Comparison of ENCODE assay signal across 4 worm cellular contexts in the genomic region with DNA sequence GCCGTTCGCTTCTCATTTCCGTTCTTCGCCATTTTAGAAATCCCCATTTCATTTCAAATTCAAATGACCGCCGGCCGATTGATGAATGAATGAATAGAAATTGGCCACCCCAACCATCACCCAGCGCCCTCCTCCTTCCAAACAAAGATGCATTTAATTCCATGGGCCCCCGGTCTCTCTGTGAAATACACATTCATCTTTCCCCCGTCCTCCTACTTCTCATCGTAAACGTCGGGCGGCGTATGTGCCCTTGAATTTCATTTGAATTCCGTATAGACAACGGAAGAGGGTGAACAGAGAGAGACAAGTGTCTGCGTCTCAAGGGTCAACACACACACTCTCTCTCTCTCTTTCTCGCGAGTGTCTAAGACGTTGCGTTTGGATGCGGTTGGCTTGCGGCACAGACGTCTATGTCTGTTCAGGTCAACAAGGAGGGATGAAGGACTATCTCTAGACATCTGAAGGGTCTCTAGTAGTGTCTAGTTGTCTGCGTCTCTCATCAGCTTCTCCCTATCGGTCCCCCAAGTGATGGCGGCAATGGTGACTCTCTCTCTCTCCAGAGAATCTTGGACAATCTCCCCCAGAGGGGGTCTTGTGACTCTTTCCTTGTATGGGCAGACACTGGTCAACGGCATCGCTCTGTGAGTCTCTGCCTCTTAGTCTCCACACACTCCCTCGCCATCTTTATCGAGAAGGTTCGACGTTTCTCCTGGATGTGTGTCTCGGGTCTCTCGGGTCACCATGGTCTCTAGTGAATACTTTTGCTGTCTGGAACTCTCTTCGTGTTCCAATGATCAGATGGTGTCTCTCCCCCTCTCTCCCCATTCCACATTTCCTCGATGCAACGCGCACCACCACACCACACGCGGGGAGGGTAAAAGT.
TF ChIP-seq lines count a peak whose summit lies in the region.

No protein-coding gene starts in this region.

TF ChIP-seq in whole organism, L2 larva, 48 proteins besides CTCF, POLR2A, EP300 and RAD21 (continued from another document):
- TF ChIP-seq nhr-23 (tag; optimal IDR thresholded peaks at IDR 0.05; lab: Kevin White, UChicago): no peak
- peak; percentile 70 for TF ChIP-seq nhr-6 (tag; optimal IDR thresholded peaks at IDR 0.05; lab: Kevin White, UChicago)
- no peak for TF ChIP-seq egl-27 (tag; optimal IDR thresholded peaks at IDR 0.05; lab: Kevin White, UChicago)
- TF ChIP-seq nhr-21 (tag; optimal IDR thresholded peaks at IDR 0.05; lab: Kevin White, UChicago): peak; percentile 75
- peak; percentile 48 for TF ChIP-seq sma-9 (GFP tag; optimal IDR thresholded peaks at IDR 0.05; lab: Kevin White, UChicago)
- no peak for TF ChIP-seq sma-9 (tag; optimal IDR thresholded peaks at IDR 0.05; lab: Kevin White, UChicago)
- peak; percentile 84 for TF ChIP-seq nhr-129 (tag; optimal IDR thresholded peaks at IDR 0.05; lab: Kevin White, UChicago)
- peak; percentile 4 for TF ChIP-seq dmd-4 (tag; optimal IDR thresholded peaks at IDR 0.05; lab: Kevin White, UChicago)
- no peak for TF ChIP-seq elt-3 (tag; optimal IDR thresholded peaks at IDR 0.05; lab: Kevin White, UChicago)
- peak; percentile 77 for TF ChIP-seq ztf-4 (tag; optimal IDR thresholded peaks at IDR 0.05; lab: Kevin White, UChicago)
- no peak for TF ChIP-seq ztf-1 (GFP tag; conservative IDR thresholded peaks at IDR 0.05; lab: Robert Waterston, UW)
- peak; percentile 65 for TF ChIP-seq nhr-25 (tag; optimal IDR thresholded peaks at IDR 0.05; lab: Kevin White, UChicago)
- no peak for TF ChIP-seq nhr-11 (tag; optimal IDR thresholded peaks at IDR 0.05; lab: Kevin White, UChicago)
- TF ChIP-seq elt-1 (tag; optimal IDR thresholded peaks at IDR 0.05; lab: Kevin White, UChicago): no peak
- TF ChIP-seq fos-1 (tag; optimal IDR thresholded peaks at IDR 0.05; lab: Kevin White, UChicago): peak; percentile 66
- peak; percentile 69 for TF ChIP-seq ztf-11 (tag; optimal IDR thresholded peaks at IDR 0.05; lab: Kevin White, UChicago)
- TF ChIP-seq mdl-1 (tag; optimal IDR thresholded peaks at IDR 0.05; lab: Kevin White, UChicago): peak in 1 of 2 experiments; percentile 67
- TF ChIP-seq skn-1 (tag; optimal IDR thresholded peaks at IDR 0.05; lab: Kevin White, UChicago): no peak
- no peak for TF ChIP-seq unc-62 (GFP tag; optimal IDR thresholded peaks at IDR 0.05; lab: Kevin White, UChicago)
- no peak for TF ChIP-seq ceh-82 (tag; optimal IDR thresholded peaks at IDR 0.05; lab: Kevin White, UChicago)
- peak; percentile 63 for TF ChIP-seq zag-1 (tag; optimal IDR thresholded peaks at IDR 0.05; lab: Kevin White, UChicago)
- TF ChIP-seq gmeb-1 (tag; optimal IDR thresholded peaks at IDR 0.05; lab: Kevin White, UChicago): peak; percentile 66
- TF ChIP-seq nhr-10 (tag; optimal IDR thresholded peaks at IDR 0.05; lab: Kevin White, UChicago): no peak
- peak; percentile 11 for TF ChIP-seq sma-3 (GFP tag; optimal IDR thresholded peaks at IDR 0.05; lab: Kevin White, UChicago)
- TF ChIP-seq unc-55 (GFP tag; optimal IDR thresholded peaks at IDR 0.05; lab: Kevin White, UChicago): peak; percentile 25
- no peak for TF ChIP-seq F13H6.1 (tag; optimal IDR thresholded peaks at IDR 0.05; lab: Kevin White, UChicago)
- TF ChIP-seq blmp-1 (tag; optimal IDR thresholded peaks at IDR 0.05; lab: Kevin White, UChicago; ENCODE audit: insufficient read depth): peak; percentile 41
- no peak for TF ChIP-seq nhr-237 (tag; optimal IDR thresholded peaks at IDR 0.05; lab: Kevin White, UChicago)

TF ChIP-seq in whole organism, L4 larva, 104 proteins besides CTCF, POLR2A, EP300 and RAD21 (continued from another document and continues in another):
- TF ChIP-seq sdz-12 (GFP tag; optimal IDR thresholded peaks at IDR 0.05; lab: Kevin White, UChicago): no peak
- peak; percentile 12; the same call in 1 of the 2 replicates for TF ChIP-seq mxl-2 (GFP tag; conservative IDR thresholded peaks at IDR 0.05; lab: Robert Waterston, UW)
- no peak for TF ChIP-seq lim-7 (GFP tag; IDR thresholded peaks at IDR 0.05; lab: Robert Waterston, UW)
- TF ChIP-seq skn-1 (tag; optimal IDR thresholded peaks at IDR 0.05; lab: Kevin White, UChicago): no peak
- no peak for TF ChIP-seq F49E8.2 (tag; optimal IDR thresholded peaks at IDR 0.05; lab: Kevin White, UChicago; ENCODE audit: borderline replicate concordance)
- peak in 1 of 2 experiments; percentile 12 for TF ChIP-seq mdl-1 (tag; optimal IDR thresholded peaks at IDR 0.05; lab: Kevin White, UChicago)
- peak; percentile 28 to 75 for TF ChIP-seq lsy-2 (tag; optimal IDR thresholded peaks at IDR 0.05; lab: Kevin White, UChicago)
- TF ChIP-seq zag-1 (tag; optimal IDR thresholded peaks at IDR 0.05; lab: Kevin White, UChicago): no peak
- TF ChIP-seq ceh-44 (GFP tag; IDR thresholded peaks at IDR 0.05; lab: Robert Waterston, UW): no peak
- peak; percentile 23 for TF ChIP-seq nhr-6 (tag; optimal IDR thresholded peaks at IDR 0.05; lab: Kevin White, UChicago)
- TF ChIP-seq spr-1 (tag; optimal IDR thresholded peaks at IDR 0.05; lab: Kevin White, UChicago): peak; percentile 77
- peak; percentile 49 for TF ChIP-seq nhr-11 (tag; optimal IDR thresholded peaks at IDR 0.05; lab: Kevin White, UChicago)
- TF ChIP-seq pha-4 (GFP tag; IDR thresholded peaks at IDR 0.05; lab: Robert Waterston, UW): peak; percentile 65; the same call in 1 of the 2 replicates
- TF ChIP-seq pha-4 (tag; optimal IDR thresholded peaks at IDR 0.05; lab: Kevin White, UChicago): no peak
- TF ChIP-seq zfp-2 (tag; optimal IDR thresholded peaks at IDR 0.05; lab: Kevin White, UChicago): peak; percentile 57
- TF ChIP-seq tra-1 (GFP tag; IDR thresholded peaks at IDR 0.05; lab: Robert Waterston, UW): peak; percentile 76; the same call in 1 of the 2 replicates
- peak; percentile 69 for TF ChIP-seq T20F7.1 (GFP tag; optimal IDR thresholded peaks at IDR 0.05; lab: Kevin White, UChicago)
- TF ChIP-seq dmd-6 (GFP tag; IDR thresholded peaks at IDR 0.05; lab: Robert Waterston, UW): peak; percentile 84
- peak; percentile 17 for TF ChIP-seq Y5F2A.4 (GFP tag; optimal IDR thresholded peaks at IDR 0.05; lab: Kevin White, UChicago)
- peak; percentile 75; the same call in 1 of the 2 replicates for TF ChIP-seq Y105C5A.15 (GFP tag; IDR thresholded peaks at IDR 0.05; lab: Robert Waterston, UW)
- TF ChIP-seq mes-2 (tag; optimal IDR thresholded peaks at IDR 0.05; lab: Kevin White, UChicago; ENCODE audit: poor library complexity, severe bottlenecking): peak; percentile 67
- TF ChIP-seq lir-3 (tag; optimal IDR thresholded peaks at IDR 0.05; lab: Kevin White, UChicago): no peak
- TF ChIP-seq saeg-2 (GFP tag; IDR thresholded peaks at IDR 0.05; lab: Robert Waterston, UW): peak; percentile 81
- TF ChIP-seq hif-1 (tag; optimal IDR thresholded peaks at IDR 0.05; lab: Kevin White, UChicago): peak; percentile 25 to 58
- no peak for TF ChIP-seq zip-11 (GFP tag; IDR thresholded peaks at IDR 0.05; lab: Robert Waterston, UW)
- no peak for TF ChIP-seq ceh-32 (tag; optimal IDR thresholded peaks at IDR 0.05; lab: Kevin White, UChicago; ENCODE audit: poor library complexity)
- TF ChIP-seq madf-5 (GFP tag; IDR thresholded peaks at IDR 0.05; lab: Robert Waterston, UW): 0 out of 4 replicates have a peak, but pooled peaks of 1 of the 2 experiments have one; percentile 51
- TF ChIP-seq nhr-102 (tag; optimal IDR thresholded peaks at IDR 0.05; lab: Kevin White, UChicago): peak; percentile 83
- TF ChIP-seq nhr-41 (GFP tag; IDR thresholded peaks at IDR 0.05; lab: Robert Waterston, UW): no peak; the same call in 1 of the 2 replicates
- no peak for TF ChIP-seq egl-43 (GFP tag; IDR thresholded peaks at IDR 0.05; lab: Robert Waterston, UW)

TF ChIP-seq in whole organism, late embryonic, 69 proteins besides CTCF, POLR2A, EP300 and RAD21 (continued from another document and continues in another):
- TF ChIP-seq K09A11.1 (tag; optimal IDR thresholded peaks at IDR 0.05; lab: Kevin White, UChicago; ENCODE audit: insufficient read depth): peak; percentile 58
- peak; percentile 62 for TF ChIP-seq ceh-34 (tag; optimal IDR thresholded peaks at IDR 0.05; lab: Kevin White, UChicago)
- no peak for TF ChIP-seq che-1 (tag; optimal IDR thresholded peaks at IDR 0.05; lab: Kevin White, UChicago)
- peak; percentile 40 for TF ChIP-seq pag-3 (tag; optimal IDR thresholded peaks at IDR 0.05; lab: Kevin White, UChicago; ENCODE audit: borderline replicate concordance)
- TF ChIP-seq pax-1 (tag; optimal IDR thresholded peaks at IDR 0.05; lab: Kevin White, UChicago): peak; percentile 84
- peak; percentile 77 for TF ChIP-seq unc-42 (tag; optimal IDR thresholded peaks at IDR 0.05; lab: Kevin White, UChicago)
- TF ChIP-seq elt-2 (tag; optimal IDR thresholded peaks at IDR 0.05; lab: Kevin White, UChicago): peak; percentile 22
- TF ChIP-seq elt-4 (tag; optimal IDR thresholded peaks at IDR 0.05; lab: Kevin White, UChicago): no peak
- no peak for TF ChIP-seq nhr-232 (tag; optimal IDR thresholded peaks at IDR 0.05; lab: Kevin White, UChicago)
- TF ChIP-seq pha-2 (tag; optimal IDR thresholded peaks at IDR 0.05; lab: Kevin White, UChicago): no peak
- no peak for TF ChIP-seq ceh-9 (tag; optimal IDR thresholded peaks at IDR 0.05; lab: Kevin White, UChicago)
- TF ChIP-seq ceh-6 (GFP tag; optimal IDR thresholded peaks at IDR 0.05; lab: Kevin White, UChicago): peak; percentile 47
- no peak for TF ChIP-seq ceh-45 (GFP tag; IDR thresholded peaks at IDR 0.05; lab: Robert Waterston, UW)
- peak; percentile 71 for TF ChIP-seq ceh-14 (tag; optimal IDR thresholded peaks at IDR 0.05; lab: Kevin White, UChicago)
- TF ChIP-seq hlh-6 (tag; optimal IDR thresholded peaks at IDR 0.05; lab: Kevin White, UChicago): no peak
- TF ChIP-seq unc-86 (tag; optimal IDR thresholded peaks at IDR 0.05; lab: Kevin White, UChicago): no peak
- TF ChIP-seq unc-3 (GFP tag; conservative IDR thresholded peaks at IDR 0.05; lab: Robert Waterston, UW): peak; percentile 74
- peak; percentile 59 for TF ChIP-seq unc-3 (tag; optimal IDR thresholded peaks at IDR 0.05; lab: Kevin White, UChicago)
- TF ChIP-seq ceh-19 (GFP tag; optimal IDR thresholded peaks at IDR 0.05; lab: Kevin White, UChicago): peak; percentile 36
- peak; percentile 37 for TF ChIP-seq fkh-6 (tag; optimal IDR thresholded peaks at IDR 0.05; lab: Kevin White, UChicago)
- TF ChIP-seq ets-4 (tag; optimal IDR thresholded peaks at IDR 0.05; lab: Kevin White, UChicago): no peak
- no peak for TF ChIP-seq C08G9.2 (tag; optimal IDR thresholded peaks at IDR 0.05; lab: Kevin White, UChicago)
- TF ChIP-seq dve-1 (tag; optimal IDR thresholded peaks at IDR 0.05; lab: Kevin White, UChicago): no peak
- TF ChIP-seq hlh-13 (GFP tag; optimal IDR thresholded peaks at IDR 0.05; lab: Kevin White, UChicago): no peak
- peak; percentile 54 for TF ChIP-seq ref-2 (tag; optimal IDR thresholded peaks at IDR 0.05; lab: Kevin White, UChicago)
- peak; percentile 44 for TF ChIP-seq hlh-8 (tag; optimal IDR thresholded peaks at IDR 0.05; lab: Kevin White, UChicago)
- TF ChIP-seq rnt-1 (tag; optimal IDR thresholded peaks at IDR 0.05; lab: Kevin White, UChicago): peak; percentile 97
- TF ChIP-seq ceh-2 (tag; optimal IDR thresholded peaks at IDR 0.05; lab: Kevin White, UChicago): peak; percentile 58
- peak; percentile 79 for TF ChIP-seq ceh-31 (tag; optimal IDR thresholded peaks at IDR 0.05; lab: Kevin White, UChicago)
- no peak for TF ChIP-seq nhr-11 (tag; optimal IDR thresholded peaks at IDR 0.05; lab: Kevin White, UChicago)
- peak; percentile 94 for TF ChIP-seq unc-55 (GFP tag; optimal IDR thresholded peaks at IDR 0.05; lab: Kevin White, UChicago)
- no peak for TF ChIP-seq dmd-4 (tag; optimal IDR thresholded peaks at IDR 0.05; lab: Kevin White, UChicago; ENCODE audit: borderline replicate concordance)
- peak; percentile 38 for TF ChIP-seq ceh-22 (tag; optimal IDR thresholded peaks at IDR 0.05; lab: Kevin White, UChicago)
- TF ChIP-seq ceh-48 (tag; optimal IDR thresholded peaks at IDR 0.05; lab: Kevin White, UChicago): no peak
- no peak for TF ChIP-seq ceh-24 (tag; optimal IDR thresholded peaks at IDR 0.05; lab: Kevin White, UChicago)

TF ChIP-seq in whole organism, mixed stage, embryonic, 35 proteins besides CTCF, POLR2A, EP300 and RAD21 (continued from another document):
- TF ChIP-seq nhr-12 (tag; optimal IDR thresholded peaks at IDR 0.05; lab: Kevin White, UChicago) (peak; percentile 23), ztf-11 (tag; optimal IDR thresholded peaks at IDR 0.05; lab: Kevin White, UChicago) (peak; percentile 81)
